Fruit fly (Drosophila melanogaster) S2 (cell line): Measurements from ENCODE around the gene shps.

Experiments used
- CG8478 ChIP-seq: fragments of >200 bp; optimal IDR thresholded peaks from 2 replicates; lab custom pipeline; 2018
- CTCF ChIP-seq, 2 experiments: fragments of >200 bp; optimal IDR thresholded peaks; 2 replicates each; lab custom pipeline; 2018

shps gene

DNA sequence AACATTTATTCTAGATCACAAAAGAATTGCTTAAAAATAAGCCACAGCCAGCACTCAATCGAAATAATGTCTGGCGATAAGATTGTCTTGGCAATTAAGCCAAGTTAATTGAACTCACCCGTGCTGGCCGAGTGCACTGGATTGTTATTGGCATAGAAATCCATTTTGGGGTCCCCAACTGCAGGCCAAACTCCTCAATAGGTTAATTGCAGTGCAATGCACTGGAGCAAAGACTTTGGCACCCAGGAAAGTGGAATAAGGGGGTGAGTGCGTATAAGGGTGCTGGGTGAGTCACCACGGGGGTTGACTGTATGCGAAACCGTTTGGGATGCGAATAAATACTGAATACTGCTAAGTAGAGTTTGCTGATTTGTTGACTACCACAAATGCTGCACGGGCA, 16.4 kb upstream of the shps start:
- no peak for TF ChIP-seq CTCF (optimal IDR thresholded peaks at IDR 0.05; lab: Kevin White, UChicago)

DNA sequence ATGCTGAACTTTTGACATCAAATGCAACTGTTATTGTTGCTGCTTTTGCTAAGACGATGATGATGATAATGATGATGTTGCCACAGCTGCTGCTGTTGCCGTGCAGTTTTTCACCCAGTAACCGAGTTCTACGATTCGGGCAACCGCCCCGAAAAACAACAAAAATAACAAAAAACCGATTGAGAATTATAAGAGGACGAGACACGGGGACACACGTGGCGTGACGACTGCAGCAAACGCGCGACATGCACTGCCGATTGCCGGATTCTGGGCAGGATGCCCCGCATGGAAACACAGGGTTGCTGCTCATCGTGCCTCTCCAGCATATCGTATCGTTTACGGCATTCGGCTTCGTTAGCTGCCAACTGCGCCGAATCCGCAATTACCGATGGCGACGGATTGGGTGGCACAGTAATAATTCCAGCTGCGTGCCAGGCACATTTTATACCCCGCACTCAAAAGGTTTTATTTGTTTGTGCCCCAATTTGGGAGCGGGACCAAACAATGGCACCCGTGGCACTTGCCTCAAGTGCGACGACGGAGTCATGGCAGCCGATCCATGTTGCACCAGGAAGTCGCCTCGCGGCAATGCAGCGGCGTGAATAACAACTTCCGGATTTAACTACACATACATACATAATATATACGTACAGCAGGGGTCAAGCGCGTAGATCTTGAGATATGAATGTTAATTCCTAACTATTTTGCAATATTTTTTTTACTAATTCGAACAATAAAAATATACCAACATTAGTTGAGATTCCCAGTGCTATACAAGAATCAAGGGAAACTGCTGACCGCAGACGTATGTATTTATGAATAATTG, 15.6 kb upstream of the shps start:
- TF ChIP-seq CG8478 (lab: Kevin White, UChicago) (no peak), CTCF (optimal IDR thresholded peaks at IDR 0.05; lab: Kevin White, UChicago) (no peak)

DNA sequence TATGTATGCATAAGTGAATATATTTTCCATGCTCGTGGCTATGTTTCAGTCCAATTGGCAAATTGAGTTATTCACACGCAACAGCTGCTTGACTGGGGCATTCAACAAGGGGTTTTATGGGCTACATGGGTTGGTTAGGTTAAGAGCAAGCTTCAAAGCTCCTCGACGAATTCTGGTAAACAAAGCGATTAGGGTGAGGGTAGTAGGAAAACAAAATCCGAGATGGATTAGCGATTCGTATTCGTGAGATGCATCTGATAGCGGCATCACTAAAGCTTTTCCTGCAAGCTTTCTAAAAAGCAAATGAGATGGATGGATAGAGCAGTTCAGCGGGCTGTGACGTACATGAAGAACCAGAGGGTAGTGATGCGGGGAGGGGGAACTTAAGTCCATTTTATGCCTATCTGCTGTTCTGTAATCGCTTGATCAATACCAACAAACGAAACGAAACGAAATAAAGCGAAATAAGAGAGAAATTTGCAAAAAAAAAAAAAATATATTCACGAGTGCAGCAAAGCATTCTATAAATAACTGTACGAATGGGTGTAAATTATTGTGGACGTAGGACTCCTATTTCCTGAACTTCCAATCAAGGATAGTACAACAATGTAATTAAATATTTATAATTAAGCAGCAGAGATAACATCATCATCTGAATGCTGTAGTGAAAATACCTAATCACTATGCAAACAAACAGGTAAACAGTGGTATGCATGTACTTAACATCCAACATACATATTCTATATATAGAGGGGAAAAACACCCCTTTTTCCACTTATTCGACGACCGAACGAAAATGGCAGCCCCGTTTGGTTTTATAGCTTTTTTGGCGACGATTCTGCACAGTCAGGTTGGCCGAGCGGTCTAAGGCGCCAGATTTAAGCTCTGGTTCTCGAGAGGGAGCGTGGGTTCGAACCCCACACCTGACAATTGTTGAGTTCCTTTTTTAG, 14.7 kb upstream of the shps start:
- TF ChIP-seq CG8478 (lab: Kevin White, UChicago) (no peak), CTCF (optimal IDR thresholded peaks at IDR 0.05; lab: Kevin White, UChicago) (no peak)

DNA sequence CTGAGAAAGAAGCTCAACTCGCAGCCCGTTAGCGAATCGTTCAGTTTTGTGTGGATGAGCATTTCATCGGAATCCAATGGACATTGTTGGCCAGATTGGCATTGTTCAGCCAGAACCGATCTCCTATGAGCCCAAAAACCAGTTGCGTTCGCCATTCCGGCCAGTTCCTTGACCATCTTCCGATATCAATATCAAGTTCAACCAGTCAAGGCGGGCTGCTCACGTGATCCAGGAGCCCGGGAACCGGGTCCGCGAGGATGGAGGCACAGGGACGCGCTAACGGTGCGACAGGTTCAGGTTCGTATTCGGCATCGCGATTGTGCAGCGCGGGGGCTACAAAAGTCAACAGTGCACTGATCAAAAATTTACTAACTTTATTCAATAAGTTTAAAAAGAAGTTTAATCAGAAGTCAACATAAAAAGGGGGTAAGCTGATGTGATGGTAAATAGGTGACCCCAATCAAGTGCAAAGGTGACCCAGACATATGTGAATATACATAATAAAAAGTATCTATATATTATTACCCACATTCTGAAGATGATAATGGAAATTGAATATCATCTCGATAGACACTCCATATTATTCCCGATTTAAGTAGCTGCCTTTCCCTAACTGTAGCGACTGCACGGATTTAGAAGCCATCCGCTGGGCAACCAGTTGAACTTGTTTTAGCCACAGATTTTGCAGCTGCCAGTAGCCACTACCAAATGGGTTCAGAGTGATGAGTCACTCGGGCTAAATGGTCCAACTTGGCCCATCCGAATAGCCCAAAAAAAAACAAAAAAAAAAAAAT, 12.4 kb upstream of the shps start:
- TF ChIP-seq CG8478 (lab: Kevin White, UChicago) (no peak), CTCF (optimal IDR thresholded peaks at IDR 0.05; lab: Kevin White, UChicago) (no peak)

DNA sequence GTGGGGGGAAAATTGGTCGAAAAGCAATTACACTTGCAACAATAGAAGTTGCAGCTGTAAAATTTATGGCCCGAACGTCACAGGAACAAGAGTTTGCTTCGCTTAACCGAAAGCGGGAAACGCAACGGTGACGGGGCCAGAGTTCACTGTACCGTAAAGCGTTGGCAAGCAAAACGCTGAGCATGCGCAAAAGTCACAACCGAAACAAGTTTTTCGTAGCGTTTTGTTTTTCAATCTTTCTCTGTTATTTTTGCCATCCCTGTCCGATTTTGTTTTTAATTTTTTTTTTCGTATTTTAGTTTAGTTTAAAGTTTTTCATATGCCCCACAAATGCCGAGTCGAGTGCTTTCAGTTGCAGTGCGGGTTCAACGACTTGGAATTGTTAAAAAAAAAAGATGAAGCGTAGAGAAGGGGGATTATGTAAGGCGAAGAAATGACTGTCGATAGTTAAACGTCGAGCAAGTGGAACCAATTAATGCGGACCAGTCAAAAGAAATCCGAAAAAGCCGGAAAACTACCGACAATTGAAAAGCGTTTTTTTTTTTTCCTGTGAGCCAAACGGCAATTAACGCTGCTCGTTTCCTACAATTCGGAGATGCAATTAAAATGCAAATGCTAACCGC, 11.7 kb upstream of the shps start:
- TF ChIP-seq CG8478 (lab: Kevin White, UChicago) (no peak), CTCF (optimal IDR thresholded peaks at IDR 0.05; lab: Kevin White, UChicago) (no peak)

DNA sequence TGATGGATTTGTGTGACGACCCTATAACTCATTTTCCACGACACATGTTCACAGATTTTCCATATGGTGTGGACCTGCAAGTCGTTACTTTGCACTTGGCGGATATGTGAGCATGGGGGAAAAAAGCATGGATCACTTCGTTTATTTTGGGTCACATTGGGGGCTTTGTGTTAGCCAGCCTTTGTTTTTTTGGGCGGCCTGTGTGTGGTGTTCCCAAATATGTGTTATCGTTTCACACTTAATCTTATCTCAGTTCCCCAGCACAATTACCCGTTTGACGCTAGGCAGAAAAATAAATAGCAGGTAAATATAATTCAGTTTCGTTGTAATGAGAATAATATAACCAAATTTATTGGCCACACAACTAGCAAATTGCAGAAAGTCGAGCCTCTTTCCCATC, 11.1 kb upstream of the shps start:
- TF ChIP-seq CG8478 (lab: Kevin White, UChicago) = no peak
- no peak for TF ChIP-seq CTCF (optimal IDR thresholded peaks at IDR 0.05; lab: Kevin White, UChicago)

DNA sequence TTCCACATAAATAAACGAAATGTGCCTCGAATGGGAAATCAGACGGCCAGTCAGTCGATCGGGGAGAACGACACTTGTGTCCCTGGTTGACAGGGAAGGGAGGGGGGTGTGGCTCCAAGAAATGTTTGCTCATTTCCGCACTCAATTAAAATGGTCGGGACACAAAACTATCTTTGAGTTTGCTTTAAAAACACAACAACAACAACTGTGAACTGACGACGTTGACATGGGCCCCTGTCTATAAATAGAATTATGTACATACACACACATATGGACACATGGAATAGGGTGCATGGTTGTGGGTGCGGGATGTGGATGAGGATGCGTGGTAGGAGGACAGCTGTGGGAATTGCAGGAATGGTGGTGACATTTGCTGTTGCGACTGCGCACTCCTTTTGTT, 9.3 kb upstream of the shps start:
- no peak for TF ChIP-seq CG8478 (lab: Kevin White, UChicago)
- TF ChIP-seq CTCF (optimal IDR thresholded peaks at IDR 0.05; lab: Kevin White, UChicago) = no peak

DNA sequence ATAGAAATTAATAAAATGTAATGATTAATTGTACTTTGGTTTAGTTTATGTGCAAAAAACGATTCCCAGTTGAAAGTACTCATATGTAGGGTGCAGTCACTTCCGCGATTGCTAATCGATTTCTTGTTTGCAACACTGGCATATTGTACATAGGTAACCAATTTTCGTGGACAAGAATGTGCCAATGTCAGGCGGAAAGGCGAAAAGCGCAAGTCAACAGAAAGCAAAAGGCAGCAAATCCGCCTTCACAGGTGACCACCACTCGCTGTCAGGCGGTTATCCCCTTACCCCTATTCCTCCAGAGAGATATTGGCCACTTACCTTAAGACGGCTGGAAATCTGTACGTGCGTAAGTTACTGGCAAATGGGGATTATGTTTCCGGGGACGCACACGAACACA, 8.8 kb upstream of the shps start:
- TF ChIP-seq CG8478 (lab: Kevin White, UChicago) = no peak
- no peak for TF ChIP-seq CTCF (optimal IDR thresholded peaks at IDR 0.05; lab: Kevin White, UChicago)

DNA sequence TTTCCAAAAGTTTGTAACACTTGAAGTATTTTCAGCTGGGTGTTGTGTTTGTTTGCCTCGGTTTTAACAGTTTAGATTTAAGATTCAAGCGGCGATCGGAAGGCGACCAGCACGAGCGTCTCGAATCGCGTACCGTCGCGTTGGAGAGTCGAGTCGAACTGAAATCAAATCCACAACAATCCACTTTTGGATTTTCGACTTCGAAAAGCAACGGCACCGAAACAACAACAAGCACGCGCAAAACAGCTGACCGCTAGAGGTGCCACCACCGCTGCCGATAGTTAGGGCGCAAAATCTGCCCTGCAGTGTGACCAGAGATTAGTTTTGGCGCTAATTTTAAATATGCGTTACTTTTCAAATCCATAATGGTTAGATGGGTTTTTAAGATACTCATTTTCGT, 8.3 kb upstream of the shps start, which contains the start of gene jar:
TSS of gene jar (minus strand) at position 163 of the 400 bp plus-strand sequence.
- TF ChIP-seq CG8478 (lab: Kevin White, UChicago) (no peak), CTCF (optimal IDR thresholded peaks at IDR 0.05; lab: Kevin White, UChicago) (peak; percentile 53 to 56)

DNA sequence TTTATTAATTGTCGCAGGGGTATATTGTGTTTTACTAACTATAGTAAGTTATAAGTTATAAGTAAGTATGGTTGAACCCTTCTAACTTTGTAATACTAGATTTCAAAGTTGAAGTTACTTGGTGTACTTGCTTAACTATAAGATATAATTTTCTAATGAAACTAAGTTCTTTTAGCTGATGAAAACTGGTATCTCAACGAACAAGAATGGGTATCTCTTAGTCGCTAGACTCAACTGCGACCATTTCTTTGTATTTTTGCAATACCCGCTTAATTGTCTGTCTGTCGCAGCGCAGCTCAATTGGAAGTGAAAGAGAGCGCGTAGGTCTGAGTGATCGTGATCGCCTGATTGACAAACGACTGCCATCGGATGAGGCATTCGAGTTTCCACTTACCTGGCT, 7.1 kb upstream of the shps start:
- TF ChIP-seq CTCF (optimal IDR thresholded peaks at IDR 0.05; lab: Kevin White, UChicago) (no peak), CG8478 (lab: Kevin White, UChicago) (no peak)

DNA sequence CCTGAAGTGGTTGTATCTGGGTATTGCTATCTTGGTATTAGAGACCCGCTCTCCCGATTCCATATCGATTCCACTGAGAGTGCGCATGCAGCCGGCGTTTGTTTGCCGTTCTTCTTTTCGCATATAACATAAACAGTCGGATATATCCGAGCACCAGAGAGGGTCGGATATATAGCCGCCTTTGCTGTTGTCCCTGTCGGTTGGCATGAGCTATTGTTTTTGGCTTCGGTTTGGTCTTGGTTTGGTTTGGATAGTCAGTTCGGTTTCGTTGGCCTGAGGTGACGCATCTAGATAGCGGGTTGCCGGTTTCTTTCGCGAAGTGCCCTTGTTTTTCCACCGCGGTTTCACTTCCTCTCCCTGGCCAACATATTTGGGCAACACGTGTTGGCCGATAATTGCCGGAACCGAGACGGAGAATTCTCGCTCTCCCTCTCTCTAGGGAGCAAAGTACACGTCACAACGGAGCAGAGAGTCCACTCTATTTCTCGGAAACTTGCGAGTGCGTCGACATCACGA, 6.5 kb upstream of the shps start, which contains the start of gene Orct2:
TSS of gene Orct2 (plus strand) at position 255 of the 516 bp plus-strand sequence.
- TF ChIP-seq CTCF (optimal IDR thresholded peaks at IDR 0.05; lab: Kevin White, UChicago) = no peak
- TF ChIP-seq CG8478 (lab: Kevin White, UChicago) = no peak

DNA sequence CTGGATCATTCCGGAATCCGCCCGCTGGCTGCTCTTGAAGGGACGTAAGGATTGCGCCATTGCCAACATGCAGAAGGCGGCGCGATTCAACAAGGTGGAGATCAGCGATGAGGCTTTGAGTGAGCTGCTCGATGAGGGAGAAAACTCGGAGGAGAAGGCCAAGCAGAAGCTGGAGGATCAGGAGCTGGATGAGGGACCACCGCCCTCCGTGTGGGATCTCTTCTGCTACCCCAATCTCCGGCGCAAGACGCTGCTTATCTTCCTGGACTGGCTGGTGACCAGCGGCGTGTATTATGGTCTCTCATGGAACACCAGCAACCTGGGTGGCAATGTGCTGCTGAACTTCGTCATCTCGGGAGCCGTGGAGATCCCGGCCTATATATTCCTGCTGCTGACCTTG, 5.2 kb upstream of the shps start:
- TF ChIP-seq CTCF (optimal IDR thresholded peaks at IDR 0.05; lab: Kevin White, UChicago) (no peak), CG8478 (lab: Kevin White, UChicago) (no peak)

DNA sequence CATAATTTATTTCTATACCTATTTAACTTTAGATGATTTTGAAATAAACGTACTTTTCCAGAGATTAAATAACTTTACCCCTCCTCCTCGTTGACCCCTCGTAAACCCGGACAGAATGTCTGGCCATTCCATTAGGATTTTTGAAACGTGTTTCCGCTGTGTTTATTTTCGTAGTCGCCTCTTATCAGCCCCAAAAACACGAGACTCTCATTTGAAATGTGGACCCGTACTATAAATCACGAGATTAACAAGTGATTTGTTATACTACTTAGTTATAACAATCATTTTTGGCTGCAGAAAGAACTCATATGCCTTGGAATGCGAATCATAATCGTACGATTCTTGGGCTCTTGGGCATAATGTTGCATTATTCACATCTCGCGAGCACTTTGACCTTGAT, 3.9 kb upstream of the shps start:
- TF ChIP-seq CTCF (optimal IDR thresholded peaks at IDR 0.05; lab: Kevin White, UChicago) (no peak), CG8478 (lab: Kevin White, UChicago) (no peak)
